Worm (Caenorhabditis elegans) whole organism, L4 larva: ENCODE results near the gene clc-25.

ENCODE experiments used
- daf-12 ChIP-seq: fragments of 150-350 bp; optimal IDR thresholded peaks from 2 replicates; lab custom pipeline; 2014; ENCODE audit warnings: missing biosample characterization, missing genetic modification reagents, missing genetic modification characterization
- egl-27 ChIP-seq: sonication (generic microtip); optimal IDR thresholded peaks from 3 replicates; lab custom pipeline; 2017; ENCODE audit warnings: missing biosample characterization, missing genetic modification reagents, missing genetic modification characterization
- lin-29 ChIP-seq: fragments of 200-800 bp; sonication (Bioruptor generic); IDR thresholded peaks from 2 replicates; pipeline ENCODE4 v1.3.6; 2022; ENCODE audit warnings: missing genetic modification reagents, missing genetic modification characterization, missing compliant biosample characterization
- madf-5 ChIP-seq, 2 experiments: fragments of 200-800 bp; sonication (Bioruptor generic); IDR thresholded peaks; 2 replicates each; pipeline ENCODE4 v1.3.6; 2022; ENCODE audit warnings: missing compliant biosample characterization in 2 of 2, missing genetic modification characterization in 2 of 2
- mep-1 ChIP-seq: fragments of 150-350 bp; sonication (generic microtip); optimal IDR thresholded peaks from 3 replicates; lab custom pipeline; 2014; ENCODE audit warnings: missing biosample characterization, missing genetic modification characterization
- nhr-237 ChIP-seq: sonication (generic microtip); optimal IDR thresholded peaks from 2 replicates; lab custom pipeline; 2017; ENCODE audit warnings: missing biosample characterization, missing genetic modification characterization
- pha-4 ChIP-seq, 2 experiments: fragments of 150-350 bp in 1 of 2; fragments of 200-800 bp in 1 of 2; sonication (Bioruptor generic) in 1 of 2; IDR thresholded peaks in 1 of 2; optimal IDR thresholded peaks in 1 of 2; 2 replicates each; pipeline versions ENCODE4 v1.3.6 to Lab custom; 2014 to 2022; ENCODE audit warnings: missing genetic modification characterization in 2 of 2, missing genetic modification reagents in 2 of 2, missing biosample characterization in 1 of 2, missing compliant biosample characterization in 1 of 2
- pqm-1 ChIP-seq: sonication (generic microtip); optimal IDR thresholded peaks from 2 replicates; lab custom pipeline; 2017; ENCODE audit warnings: missing biosample characterization, missing genetic modification characterization
- unc-130 ChIP-seq: sonication (generic microtip); optimal IDR thresholded peaks from 2 replicates; lab custom pipeline; 2016; ENCODE audit warnings: missing genetic modification reagents, missing genetic modification characterization, missing compliant biosample characterization
- unc-39 ChIP-seq: sonication (generic microtip); optimal IDR thresholded peaks from 2 replicates; lab custom pipeline; 2017; ENCODE audit warnings: missing biosample characterization, missing genetic modification characterization
- zip-2 ChIP-seq: fragments of 150-350 bp; optimal IDR thresholded peaks from 2 replicates; lab custom pipeline; 2014; ENCODE audit warnings: missing biosample characterization, missing genetic modification characterization
- ztf-11 ChIP-seq: fragments of 150-350 bp; optimal IDR thresholded peaks from 2 replicates; lab custom pipeline; 2014; ENCODE audit warnings: missing biosample characterization, missing genetic modification characterization

ce11 chrIII:989558-989957 is 36.6 kb downstream of the clc-25 start:
- TF ChIP-seq ztf-11 (tag; lab: Kevin White, UChicago): no peak
- TF ChIP-seq lin-29 (GFP tag; lab: Robert Waterston, UW): no peak
- no peak for TF ChIP-seq zip-2
- TF ChIP-seq unc-39 (tag; lab: Kevin White, UChicago): no peak
- TF ChIP-seq egl-27 (tag; lab: Kevin White, UChicago): no peak
- no peak for TF ChIP-seq pha-4 (GFP tag; IDR thresholded peaks at IDR 0.05; lab: Robert Waterston, UW)
- TF ChIP-seq pha-4 (tag; optimal IDR thresholded peaks at IDR 0.05; lab: Kevin White, UChicago): no peak
- no peak for TF ChIP-seq nhr-237 (tag; lab: Kevin White, UChicago)
- no peak for TF ChIP-seq madf-5 (GFP tag; IDR thresholded peaks at IDR 0.05; lab: Robert Waterston, UW)
- TF ChIP-seq unc-130 (GFP tag; lab: Kevin White, UChicago): no peak
- no peak for TF ChIP-seq mep-1 (tag; lab: Kevin White, UChicago)
- TF ChIP-seq daf-12 (tag; lab: Kevin White, UChicago): no peak
- TF ChIP-seq pqm-1 (tag; lab: Kevin White, UChicago): no peak
